Worm (Caenorhabditis elegans) whole organism, L1 larva: Measurements from ENCODE around the gene zig-11.

ENCODE experiments used
- aly-2 ChIP-seq: fragments of 150-350 bp; optimal IDR thresholded peaks from 2 replicates; lab custom pipeline; 2014; ENCODE audit warnings: missing biosample characterization, missing genetic modification characterization
- ama-1 ChIP-seq: fragments of 150-350 bp; optimal IDR thresholded peaks from 2 replicates; lab custom pipeline; 2014
- ceh-63 ChIP-seq: fragments of 200-800 bp; sonication (Bioruptor generic); optimal IDR thresholded peaks from 2 replicates; lab custom pipeline; 2018; ENCODE audit warnings: mild to moderate bottlenecking, missing genetic modification characterization, missing compliant biosample characterization
- egl-27 ChIP-seq, 2 experiments: fragments of 150-350 bp in 1 of 2; sonication (generic microtip); optimal IDR thresholded peaks; 3 replicates each; lab custom pipeline; 2017 to 2018; ENCODE audit warnings: missing biosample characterization in 2 of 2, missing genetic modification characterization in 2 of 2, missing genetic modification reagents in 2 of 2
- lin-15B ChIP-seq: fragments of 150-350 bp; sonication (generic microtip); optimal IDR thresholded peaks from 3 replicates; lab custom pipeline; 2014; ENCODE audit warnings: missing biosample characterization, missing genetic modification characterization
- nhr-11 ChIP-seq: fragments of 150-350 bp; optimal IDR thresholded peaks from 2 replicates; lab custom pipeline; 2014; ENCODE audit warnings: missing biosample characterization, missing genetic modification characterization
- nhr-84 ChIP-seq: sonication (generic microtip); optimal IDR thresholded peaks from 2 replicates; lab custom pipeline; 2017; ENCODE audit warnings: missing biosample characterization, missing genetic modification characterization
- pag-3 ChIP-seq: sonication (generic microtip); optimal IDR thresholded peaks from 2 replicates; lab custom pipeline; 2017; ENCODE audit warnings: missing genetic modification characterization, mild to moderate bottlenecking, missing compliant biosample characterization, antibody characterized with exemption, borderline replicate concordance; ENCODE audit not compliant: insufficient read depth
- sptf-1 ChIP-seq: fragments of 150-350 bp; optimal IDR thresholded peaks from 2 replicates; lab custom pipeline; 2014; ENCODE audit warnings: missing biosample characterization, missing genetic modification characterization
- unc-130 ChIP-seq: fragments of 150-350 bp; optimal IDR thresholded peaks from 2 replicates; lab custom pipeline; 2017; ENCODE audit warnings: missing biosample characterization, missing genetic modification characterization, inconsistent platforms
- zag-1 ChIP-seq: fragments of 150-350 bp; optimal IDR thresholded peaks from 2 replicates; lab custom pipeline; 2014; ENCODE audit warnings: missing biosample characterization, missing genetic modification characterization
- zip-4 ChIP-seq: fragments of 200-800 bp; sonication (Bioruptor generic); optimal IDR thresholded peaks from 2 replicates; lab custom pipeline; 2018; ENCODE audit warnings: mild to moderate bottlenecking, missing genetic modification characterization, moderate library complexity, missing compliant biosample characterization

DNA sequence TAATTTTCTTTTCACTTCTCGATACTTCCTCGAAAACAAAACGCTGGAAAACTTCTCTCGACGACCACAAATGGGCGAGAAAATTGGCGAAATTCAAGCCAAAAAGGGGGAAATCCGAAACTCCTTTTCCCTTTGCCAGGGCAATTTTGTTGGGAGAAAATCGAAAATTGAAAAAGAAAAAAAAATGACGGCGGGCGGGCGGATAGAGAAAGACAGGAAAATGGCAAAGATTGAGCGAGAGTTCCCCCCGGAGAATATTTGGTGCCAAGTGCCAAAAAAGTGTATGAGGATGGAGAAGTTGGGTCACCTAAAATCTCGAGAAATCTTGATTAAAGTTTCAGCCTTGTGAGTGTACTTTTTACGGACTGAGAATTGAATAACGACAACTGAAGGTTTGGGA, 4.4 kb downstream of the zig-11 start:
- no peak for TF ChIP-seq zip-4 (GFP tag; lab: Kevin White, UChicago)
- TF ChIP-seq sptf-1 = no peak
- TF ChIP-seq egl-27 (tag; optimal IDR thresholded peaks at IDR 0.05; lab: Kevin White, UChicago) = no peak
- TF ChIP-seq nhr-11 (tag; lab: Kevin White, UChicago) = no peak
- TF ChIP-seq lin-15B (tag; lab: Kevin White, UChicago) = no peak
- TF ChIP-seq aly-2 (tag; lab: Kevin White, UChicago) = no peak
- no peak for TF ChIP-seq ama-1
- no peak for TF ChIP-seq zag-1
- no peak for TF ChIP-seq unc-130 (tag; lab: Kevin White, UChicago)
- no peak for TF ChIP-seq pag-3
- no peak for TF ChIP-seq ceh-63 (GFP tag; lab: Kevin White, UChicago)
- no peak for TF ChIP-seq nhr-84 (tag; lab: Kevin White, UChicago)
